Worm (Caenorhabditis elegans) whole organism, young adult: ENCODE results near the gene srx-73.

Experiments
- ama-1 ChIP-seq, 3 experiments: fragments of 150-350 bp in 1 of 3; sonication (generic microtip) in 2 of 3; optimal IDR thresholded peaks; 2 replicates each; lab custom pipeline; 2014 to 2018; ENCODE audit warnings: missing biosample characterization in 2 of 3, missing genetic modification characterization in 2 of 3, missing genetic modification reagents in 2 of 3
- lin-40 ChIP-seq: sonication (generic microtip); optimal IDR thresholded peaks from 2 replicates; lab custom pipeline; 2016; ENCODE audit warnings: missing genetic modification characterization, mild to moderate bottlenecking, missing compliant biosample characterization, missing genotype, missing genetic modification reagents
- madf-10 ChIP-seq: sonication (generic microtip); optimal IDR thresholded peaks from 2 replicates; lab custom pipeline; 2016; ENCODE audit warnings: mild to moderate bottlenecking, missing genetic modification characterization, missing compliant biosample characterization

- TF ChIP-seq ama-1 (optimal IDR thresholded peaks at IDR 0.05; lab: Kevin White, UChicago): no peak
- no peak for TF ChIP-seq ama-1 (GFP tag; optimal IDR thresholded peaks at IDR 0.05; lab: Kevin White, UChicago)
- TF ChIP-seq lin-40 (tag; lab: Kevin White, UChicago): no peak
- no peak for TF ChIP-seq madf-10 (tag; lab: Kevin White, UChicago)
These were observed 6.9 kb upstream of the srx-73 start, which contains the start of gene K03B4.9 for ce11 chrV:4672487-4672886.
